Worm (Caenorhabditis elegans): ENCODE data around the gene sdz-19.

Gene sdz-19

ce11 chrX:12510148-12510785 lies 7.1 kb upstream of the sdz-19 start (continued):
- TF ChIP-seq ref-2 (tag; optimal IDR thresholded peaks at IDR 0.05) = no peak
- no peak for TF ChIP-seq npax-4 (tag; optimal IDR thresholded peaks at IDR 0.05)
- TF ChIP-seq C38D4.7 (GFP tag; optimal IDR thresholded peaks at IDR 0.05) = peak; percentile 23
- TF ChIP-seq F13H6.1 (tag; optimal IDR thresholded peaks at IDR 0.05) = peak; percentile 51
- TF ChIP-seq fkh-6 (tag; optimal IDR thresholded peaks at IDR 0.05) = no peak
- TF ChIP-seq nhr-11 (tag; optimal IDR thresholded peaks at IDR 0.05) = no peak
- no peak for TF ChIP-seq pax-1 (tag; optimal IDR thresholded peaks at IDR 0.05)
- no peak for TF ChIP-seq pros-1 (tag; optimal IDR thresholded peaks at IDR 0.05)
- no peak for TF ChIP-seq ama-1 (optimal IDR thresholded peaks at IDR 0.05)
- no peak for TF ChIP-seq hlh-6 (tag; optimal IDR thresholded peaks at IDR 0.05)
- peak; percentile 37 for TF ChIP-seq ceh-34 (tag; optimal IDR thresholded peaks at IDR 0.05)
- no peak for TF ChIP-seq ahr-1 (tag; optimal IDR thresholded peaks at IDR 0.05)
- no peak for TF ChIP-seq K02D7.2 (tag; optimal IDR thresholded peaks at IDR 0.05)
- no peak for TF ChIP-seq elt-4 (tag; optimal IDR thresholded peaks at IDR 0.05)
- no peak for TF ChIP-seq ceh-30 (tag; optimal IDR thresholded peaks at IDR 0.05)
- no peak for TF ChIP-seq eyg-1 (tag; optimal IDR thresholded peaks at IDR 0.05)
- TF ChIP-seq dve-1 (tag; optimal IDR thresholded peaks at IDR 0.05) = no peak
- TF ChIP-seq sox-4 (tag; optimal IDR thresholded peaks at IDR 0.05) = no peak
- TF ChIP-seq hlh-13 (GFP tag; optimal IDR thresholded peaks at IDR 0.05) = no peak
- no peak for TF ChIP-seq gmeb-2 (tag; optimal IDR thresholded peaks at IDR 0.05)
- peak; percentile 65 for TF ChIP-seq nfya-1 (tag; optimal IDR thresholded peaks at IDR 0.05)
- no peak for TF ChIP-seq sox-2 (GFP tag; IDR thresholded peaks at IDR 0.05)
- no peak for TF ChIP-seq lin-11 (tag; optimal IDR thresholded peaks at IDR 0.05)
- peak; percentile 84 for TF ChIP-seq ceh-18 (tag; optimal IDR thresholded peaks at IDR 0.05)
- no peak for TF ChIP-seq hlh-15 (tag; optimal IDR thresholded peaks at IDR 0.05)
- no peak for TF ChIP-seq tbx-7 (tag; optimal IDR thresholded peaks at IDR 0.05)
- TF ChIP-seq pha-4 (tag; optimal IDR thresholded peaks at IDR 0.05) = no peak
- no peak for TF ChIP-seq pag-3 (tag; optimal IDR thresholded peaks at IDR 0.05; ENCODE audit: borderline replicate concordance)
- TF ChIP-seq ztf-16 (tag; optimal IDR thresholded peaks at IDR 0.05) = no peak
- no peak for TF ChIP-seq pha-2 (tag; optimal IDR thresholded peaks at IDR 0.05)
- no peak for TF ChIP-seq zip-5 (tag; optimal IDR thresholded peaks at IDR 0.05)
- no peak for TF ChIP-seq pqm-1 (tag; optimal IDR thresholded peaks at IDR 0.05)
- TF ChIP-seq pat-9 (tag; optimal IDR thresholded peaks at IDR 0.05) = no peak
- TF ChIP-seq ceh-6 (GFP tag; optimal IDR thresholded peaks at IDR 0.05) = no peak
- no peak for TF ChIP-seq unc-3 (GFP tag; conservative IDR thresholded peaks at IDR 0.05)
- TF ChIP-seq unc-3 (tag; optimal IDR thresholded peaks at IDR 0.05) = no peak
- no peak for TF ChIP-seq C08G9.2 (tag; optimal IDR thresholded peaks at IDR 0.05)

DNA sequence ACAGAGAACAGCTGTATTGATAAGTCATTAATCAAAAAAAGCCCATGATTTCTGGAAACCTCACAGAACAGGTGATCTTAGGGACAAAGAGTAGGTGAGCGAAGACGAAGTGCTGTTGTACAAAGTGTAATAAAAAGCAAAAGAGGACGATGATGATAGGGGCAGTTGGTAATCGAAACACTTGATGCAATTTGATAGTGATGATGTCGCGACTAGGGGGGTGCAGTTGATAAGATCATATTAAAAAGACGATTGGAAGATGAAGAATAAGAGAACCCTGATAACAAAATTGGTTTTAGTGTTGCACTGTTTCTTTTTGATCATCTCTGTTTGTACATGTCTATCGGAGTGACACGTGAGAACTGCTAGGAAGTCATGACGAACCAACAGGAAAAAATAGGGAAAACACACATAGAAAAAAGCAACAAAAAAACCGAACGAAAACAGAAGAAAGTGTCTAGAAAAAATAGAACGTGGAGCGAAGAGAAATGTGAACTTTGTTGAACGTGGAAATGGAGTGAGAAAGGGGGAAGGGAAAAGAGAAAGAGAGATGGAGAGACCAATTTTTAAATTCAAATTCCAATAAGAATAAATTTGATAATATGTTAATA lies 6.3 kb upstream of the sdz-19 start:
- no peak for TF ChIP-seq madf-2 (tag; optimal IDR thresholded peaks at IDR 0.05)
- TF ChIP-seq fkh-6 (tag; optimal IDR thresholded peaks at IDR 0.05) = no peak
- no peak for TF ChIP-seq ceh-2 (tag; optimal IDR thresholded peaks at IDR 0.05)
- no peak for TF ChIP-seq npax-4 (tag; optimal IDR thresholded peaks at IDR 0.05)
- TF ChIP-seq rnt-1 (tag; optimal IDR thresholded peaks at IDR 0.05) = peak; percentile 53
- no peak for TF ChIP-seq hlh-6 (tag; optimal IDR thresholded peaks at IDR 0.05)
- TF ChIP-seq fkh-10 (GFP tag; optimal IDR thresholded peaks at IDR 0.05) = no peak
- peak; percentile 95 for TF ChIP-seq elt-2 (tag; optimal IDR thresholded peaks at IDR 0.05)
- TF ChIP-seq sdc-2 (tag; optimal IDR thresholded peaks at IDR 0.05) = no peak
- TF ChIP-seq ceh-18 (tag; optimal IDR thresholded peaks at IDR 0.05) = peak; percentile 72
- peak; percentile 53 for TF ChIP-seq unc-55 (GFP tag; optimal IDR thresholded peaks at IDR 0.05)
